Worm (Caenorhabditis elegans) whole organism, young adult: Measurements from ENCODE around the gene Y45F10B.8.
"Not testable (repeated sequence)": the region's sequence is repeated elsewhere in the genome, so short reads cannot be mapped to it uniquely, and the experiment has no call there.

Source experiments
- B0019.2 ChIP-seq: fragments of 200-800 bp; sonication (Bioruptor generic); conservative IDR thresholded peaks from 2 replicates; pipeline ENCODE4 v1.3.6; 2022; ENCODE audit warnings: missing genetic modification reagents, missing genetic modification characterization, missing compliant biosample characterization
- C06A6.2 ChIP-seq: fragments of 200-800 bp; sonication (Bioruptor generic); conservative IDR thresholded peaks from 2 replicates; pipeline ENCODE4 v1.3.6; 2022; ENCODE audit warnings: missing genetic modification characterization, missing compliant biosample characterization
- C17E4.6 ChIP-seq: fragments of 200-800 bp; sonication (Bioruptor generic); IDR thresholded peaks from 2 replicates; pipeline ENCODE4 v1.3.6; 2022; ENCODE audit warnings: missing genetic modification reagents, missing genetic modification characterization, missing compliant biosample characterization
- D2030.7 ChIP-seq: fragments of 200-800 bp; sonication (Bioruptor generic); IDR thresholded peaks from 2 replicates; pipeline ENCODE4 v1.3.6; 2022; ENCODE audit warnings: missing genetic modification reagents, missing genetic modification characterization, missing compliant biosample characterization
- F22D6.2 ChIP-seq: sonication (generic microtip); optimal IDR thresholded peaks from 2 replicates; lab custom pipeline; 2016; ENCODE audit warnings: mild to moderate bottlenecking, missing genetic modification characterization, missing compliant biosample characterization
- F33H1.4 ChIP-seq: fragments of 200-800 bp; sonication (Bioruptor generic); IDR thresholded peaks from 2 replicates; pipeline ENCODE4 v1.3.6; 2022; ENCODE audit warnings: missing genetic modification reagents, missing genetic modification characterization, missing compliant biosample characterization
- F37B4.10 ChIP-seq: fragments of 200-800 bp; sonication (Bioruptor generic); IDR thresholded peaks from 2 replicates; pipeline ENCODE4 v1.3.6; 2022; ENCODE audit warnings: missing genetic modification characterization, missing compliant biosample characterization
- F39B2.1 ChIP-seq: fragments of 200-800 bp; sonication (Bioruptor generic); IDR thresholded peaks from 2 replicates; pipeline ENCODE4 v1.3.6; 2022; ENCODE audit warnings: missing genetic modification reagents, missing genetic modification characterization, missing compliant biosample characterization
- K11D2.4 ChIP-seq: fragments of 200-800 bp; sonication (Bioruptor generic); IDR thresholded peaks from 2 replicates; pipeline ENCODE4 v1.3.6; 2022; ENCODE audit warnings: missing genetic modification reagents, missing genetic modification characterization, missing compliant biosample characterization
- T26A5.8 ChIP-seq: sonication (generic microtip); optimal IDR thresholded peaks from 2 replicates; lab custom pipeline; 2016; ENCODE audit warnings: missing genetic modification characterization, missing compliant biosample characterization
- Y56A3A.18 ChIP-seq: fragments of 200-800 bp; sonication (Bioruptor generic); IDR thresholded peaks from 2 replicates; pipeline ENCODE4 v1.3.6; 2022; ENCODE audit warnings: missing genetic modification reagents, missing genetic modification characterization, missing compliant biosample characterization
- Y95B8A.8 ChIP-seq: fragments of 200-800 bp; sonication (Bioruptor generic); IDR thresholded peaks from 2 replicates; pipeline ENCODE4 v1.3.6; 2022; ENCODE audit warnings: missing genetic modification reagents, missing genetic modification characterization, missing compliant biosample characterization
- ZK185.1 ChIP-seq: sonication (generic microtip); optimal IDR thresholded peaks from 2 replicates; lab custom pipeline; 2016; ENCODE audit warnings: mild to moderate bottlenecking, missing genetic modification characterization, missing compliant biosample characterization; ENCODE audit not compliant: poor library complexity, severe bottlenecking
- akir-1 ChIP-seq: fragments of 200-800 bp; sonication (Bioruptor generic); optimal IDR thresholded peaks from 2 replicates; lab custom pipeline; 2018; ENCODE audit warnings: mild to moderate bottlenecking, missing genetic modification characterization, moderate library complexity, missing compliant biosample characterization
- athp-1 ChIP-seq: sonication (generic microtip); optimal IDR thresholded peaks from 2 replicates; lab custom pipeline; 2017; ENCODE audit warnings: mild to moderate bottlenecking, missing genetic modification characterization, missing compliant biosample characterization
- attf-3 ChIP-seq: fragments of 200-800 bp; sonication (Bioruptor generic); conservative IDR thresholded peaks from 2 replicates; pipeline ENCODE4 v1.3.6; 2022; ENCODE audit warnings: missing genetic modification reagents, missing genetic modification characterization, missing compliant biosample characterization
- chd-7 ChIP-seq: sonication (generic microtip); optimal IDR thresholded peaks from 2 replicates; lab custom pipeline; 2016; ENCODE audit warnings: mild to moderate bottlenecking, missing genetic modification characterization, moderate library complexity, missing compliant biosample characterization
- dpl-1 ChIP-seq: fragments of 150-350 bp; optimal IDR thresholded peaks from 2 replicates; lab custom pipeline; 2014; ENCODE audit warnings: missing biosample characterization, missing genetic modification reagents, missing genetic modification characterization
- egl-18 ChIP-seq: fragments of 200-800 bp; sonication (Bioruptor generic); IDR thresholded peaks from 2 replicates; pipeline ENCODE4 v1.3.6; 2022; ENCODE audit warnings: missing genetic modification reagents, missing genetic modification characterization, missing compliant biosample characterization
- hmg-20 ChIP-seq: fragments of 200-800 bp; sonication (Bioruptor generic); IDR thresholded peaks from 2 replicates; pipeline ENCODE4 v1.3.6; 2022; ENCODE audit warnings: missing genetic modification reagents, missing genetic modification characterization, missing compliant biosample characterization
- hrde-1 ChIP-seq: sonication (generic microtip); optimal IDR thresholded peaks from 2 replicates; lab custom pipeline; 2016; ENCODE audit warnings: missing genetic modification characterization, mild to moderate bottlenecking, missing compliant biosample characterization, moderate library complexity, missing genotype, missing genetic modification reagents, borderline replicate concordance
- let-526 ChIP-seq: fragments of 200-800 bp; sonication (Bioruptor generic); IDR thresholded peaks from 2 replicates; pipeline ENCODE4 v1.3.6; 2022; ENCODE audit warnings: missing genetic modification reagents, missing genetic modification characterization, missing compliant biosample characterization
- let-607 ChIP-seq, 2 experiments: fragments of 200-800 bp in 1 of 2; sonication (Bioruptor generic) in 1 of 2; sonication (generic microtip) in 1 of 2; optimal IDR thresholded peaks; 2 replicates each; lab custom pipeline; 2016 to 2018; ENCODE audit warnings: mild to moderate bottlenecking in 2 of 2, missing compliant biosample characterization in 2 of 2, missing genetic modification characterization in 2 of 2, moderate library complexity in 2 of 2, missing genotype in 1 of 2
- lin-40 ChIP-seq: sonication (generic microtip); optimal IDR thresholded peaks from 2 replicates; lab custom pipeline; 2016; ENCODE audit warnings: missing genetic modification characterization, mild to moderate bottlenecking, missing compliant biosample characterization, missing genotype, missing genetic modification reagents
- lin-54 ChIP-seq: fragments of 200-800 bp; sonication (Bioruptor generic); optimal IDR thresholded peaks from 2 replicates; lab custom pipeline; 2018; ENCODE audit warnings: mild to moderate bottlenecking, missing genetic modification characterization, missing compliant biosample characterization
- lsy-27 ChIP-seq: sonication (generic microtip); optimal IDR thresholded peaks from 2 replicates; lab custom pipeline; 2017; ENCODE audit warnings: missing genetic modification characterization, mild to moderate bottlenecking, missing compliant biosample characterization, antibody characterized with exemption, missing genotype, borderline replicate concordance; ENCODE audit not compliant: insufficient read depth
- madf-6 ChIP-seq: fragments of 200-800 bp; sonication (Bioruptor generic); IDR thresholded peaks from 2 replicates; pipeline ENCODE4 v1.3.6; 2022; ENCODE audit warnings: missing genetic modification reagents, missing genetic modification characterization, missing compliant biosample characterization
- mel-28 ChIP-seq: sonication (generic microtip); optimal IDR thresholded peaks from 2 replicates; lab custom pipeline; 2016; ENCODE audit warnings: borderline replicate concordance, mild to moderate bottlenecking, missing genetic modification characterization, missing compliant biosample characterization
- mes-4 ChIP-seq: sonication (generic microtip); optimal IDR thresholded peaks from 2 replicates; lab custom pipeline; 2016; ENCODE audit warnings: missing genotype, missing genetic modification characterization, missing compliant biosample characterization
- nfya-1 ChIP-seq: sonication (generic microtip); optimal IDR thresholded peaks from 2 replicates; lab custom pipeline; 2017; ENCODE audit warnings: antibody characterized with exemption, missing compliant biosample characterization, missing genetic modification characterization, borderline replicate concordance; ENCODE audit not compliant: insufficient read depth
- nhr-27 ChIP-seq: fragments of 200-800 bp; sonication (Bioruptor generic); optimal IDR thresholded peaks from 2 replicates; lab custom pipeline; 2018; ENCODE audit warnings: mild to moderate bottlenecking, missing genetic modification characterization, moderate library complexity, missing compliant biosample characterization
- nhr-80 ChIP-seq: sonication (generic microtip); optimal IDR thresholded peaks from 2 replicates; lab custom pipeline; 2016; ENCODE audit warnings: missing genetic modification characterization, missing compliant biosample characterization
- rec-8 ChIP-seq, 2 experiments: sonication (generic microtip); optimal IDR thresholded peaks; 2 replicates each; lab custom pipeline; 2016; ENCODE audit warnings: mild to moderate bottlenecking in 2 of 2, missing genetic modification characterization in 2 of 2, missing genetic modification reagents in 2 of 2, missing genotype in 2 of 2, missing biosample characterization in 1 of 2, missing compliant biosample characterization in 1 of 2, moderate library complexity in 1 of 2
- rpc-1 ChIP-seq, 2 experiments: fragments of 150-350 bp in 1 of 2; sonication (generic microtip) in 1 of 2; optimal IDR thresholded peaks; 2 replicates each; lab custom pipeline; 2014 to 2018; ENCODE audit warnings: missing biosample characterization in 1 of 2, missing genetic modification characterization in 1 of 2, missing genetic modification reagents in 1 of 2, missing genotype in 1 of 2
- sdz-38 ChIP-seq: sonication (generic microtip); optimal IDR thresholded peaks from 2 replicates; lab custom pipeline; 2016; ENCODE audit warnings: missing genotype, missing genetic modification characterization, missing compliant biosample characterization
- snpc-1.1 ChIP-seq: sonication (generic microtip); optimal IDR thresholded peaks from 2 replicates; lab custom pipeline; 2017; ENCODE audit warnings: missing genetic modification characterization, mild to moderate bottlenecking, missing compliant biosample characterization, antibody characterized with exemption, moderate library complexity, missing genotype, missing genetic modification reagents; ENCODE audit not compliant: insufficient read depth
- tbx-9 ChIP-seq: sonication (generic microtip); optimal IDR thresholded peaks from 2 replicates; lab custom pipeline; 2016; ENCODE audit warnings: borderline replicate concordance, missing genetic modification characterization, inconsistent platforms, missing compliant biosample characterization
- unc-62 ChIP-seq: fragments of 150-350 bp; optimal IDR thresholded peaks from 2 replicates; lab custom pipeline; 2014; ENCODE audit warnings: missing biosample characterization, missing genetic modification reagents, missing genetic modification characterization
- xnd-1 ChIP-seq: sonication (generic microtip); optimal IDR thresholded peaks from 2 replicates; lab custom pipeline; 2016; ENCODE audit warnings: missing genotype, missing genetic modification reagents, missing genetic modification characterization, missing compliant biosample characterization
- ztf-18 ChIP-seq: sonication (generic microtip); optimal IDR thresholded peaks from 2 replicates; lab custom pipeline; 2016; ENCODE audit warnings: missing genotype, mild to moderate bottlenecking, missing genetic modification characterization, missing compliant biosample characterization
- ztf-22 ChIP-seq: fragments of 200-800 bp; sonication (Bioruptor generic); optimal IDR thresholded peaks from 2 replicates; lab custom pipeline; 2018; ENCODE audit warnings: mild to moderate bottlenecking, missing genetic modification characterization, moderate library complexity, missing compliant biosample characterization

Gene Y45F10B.8

DNA sequence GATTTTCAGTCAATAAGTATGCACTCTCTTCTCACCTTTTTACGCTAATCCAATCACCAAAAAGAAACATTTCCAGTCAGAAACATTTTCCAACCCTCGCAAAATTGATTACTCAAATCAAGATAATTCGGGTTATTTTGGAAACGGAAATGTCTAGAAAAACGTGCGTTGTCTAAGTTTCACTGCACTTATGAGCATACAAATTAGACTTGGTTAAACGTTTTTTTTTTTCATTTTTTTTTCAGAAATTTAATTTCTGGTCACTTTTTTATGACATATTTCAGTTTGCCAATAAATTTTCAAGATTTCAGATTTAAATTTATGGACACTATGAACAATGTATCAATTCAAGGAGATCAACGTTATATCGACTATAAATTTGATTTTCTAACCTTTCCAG, 4.8 kb upstream of the Y45F10B.8 start, which contains the start of gene sru-12:
Gene sru-12, plus strand, starts transcription at position 301 of the 400 bp plus-strand sequence.
- TF ChIP-seq nhr-80 (no peak), D2030.7 (GFP tag; lab: Robert Waterston, UW) (no peak), hmg-20 (GFP tag; lab: Robert Waterston, UW) (no peak), F39B2.1 (GFP tag; lab: Robert Waterston, UW) (no peak), egl-18 (no peak), chd-7 (no peak)
- TF ChIP-seq, all 124 proteins: peak for 0

DNA sequence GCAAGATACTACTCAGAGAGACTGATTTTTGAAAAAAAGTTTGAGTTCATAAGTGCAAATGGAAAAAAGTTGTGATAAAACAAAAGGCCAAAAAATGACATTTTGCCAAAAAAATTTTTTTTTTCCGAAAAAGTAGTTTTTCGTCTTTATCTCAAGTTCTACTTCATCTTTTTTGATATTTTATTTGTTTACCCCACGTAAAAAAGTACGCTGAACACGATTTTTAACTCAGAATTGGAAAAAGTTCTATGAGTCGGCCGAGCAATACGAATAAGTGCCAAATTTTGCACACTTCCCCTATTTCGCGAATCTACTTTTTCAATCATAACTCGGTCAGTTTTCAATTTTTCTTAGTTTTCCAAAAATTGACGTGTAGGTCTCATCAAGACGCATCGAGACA, 879 bp upstream of the Y45F10B.8 start, which contains the start of gene sru-16:
Gene sru-16, plus strand, starts transcription at position 301 of the 400 bp plus-strand sequence.
- not testable (repeated sequence) for TF ChIP-seq F33H1.4 (GFP tag; lab: Robert Waterston, UW); dpl-1 (GFP tag; lab: Kevin White, UChicago); attf-3 (GFP tag; lab: Robert Waterston, UW)
- TF ChIP-seq, all 124 proteins: peak for 0; not testable (repeated sequence) for 124

- TF ChIP-seq let-607 (tag; optimal IDR thresholded peaks at IDR 0.05; lab: Kevin White, UChicago) (no peak), let-526 (GFP tag; lab: Robert Waterston, UW) (no peak), K11D2.4 (no peak), nfya-1 (no peak), xnd-1 (tag; lab: Kevin White, UChicago) (no peak), Y95B8A.8 (GFP tag; lab: Robert Waterston, UW) (no peak), F37B4.10 (GFP tag; lab: Robert Waterston, UW) (no peak), rec-8 (tag; optimal IDR thresholded peaks at IDR 0.05; lab: Kevin White, UChicago) (no peak), athp-1 (tag; lab: Kevin White, UChicago) (no peak), B0019.2 (GFP tag; lab: Robert Waterston, UW) (no peak), mel-28 (tag; lab: Kevin White, UChicago) (no peak), tbx-9 (tag; lab: Kevin White, UChicago) (no peak)
These were observed 2.4 kb downstream of the Y45F10B.8 start for ce11 chrIV:13575673-13576072.

ce11 chrIV:13574733-13575132, 3.3 kb downstream of the Y45F10B.8 start, which contains the start of gene srd-10:
TSS of gene srd-10 (plus strand) at chrIV:13575033.
- TF ChIP-seq T26A5.8 (no peak), Y56A3A.18 (no peak), C17E4.6 (GFP tag; lab: Robert Waterston, UW) (no peak), lin-54 (GFP tag; lab: Kevin White, UChicago) (no peak), sdz-38 (no peak), hrde-1 (tag; lab: Kevin White, UChicago) (no peak), F22D6.2 (tag; lab: Kevin White, UChicago) (no peak), ztf-18 (tag; lab: Kevin White, UChicago) (no peak), unc-62 (GFP tag; lab: Kevin White, UChicago) (no peak), C06A6.2 (GFP tag; lab: Robert Waterston, UW) (no peak)
- TF ChIP-seq, all 124 proteins: peak for 0

DNA sequence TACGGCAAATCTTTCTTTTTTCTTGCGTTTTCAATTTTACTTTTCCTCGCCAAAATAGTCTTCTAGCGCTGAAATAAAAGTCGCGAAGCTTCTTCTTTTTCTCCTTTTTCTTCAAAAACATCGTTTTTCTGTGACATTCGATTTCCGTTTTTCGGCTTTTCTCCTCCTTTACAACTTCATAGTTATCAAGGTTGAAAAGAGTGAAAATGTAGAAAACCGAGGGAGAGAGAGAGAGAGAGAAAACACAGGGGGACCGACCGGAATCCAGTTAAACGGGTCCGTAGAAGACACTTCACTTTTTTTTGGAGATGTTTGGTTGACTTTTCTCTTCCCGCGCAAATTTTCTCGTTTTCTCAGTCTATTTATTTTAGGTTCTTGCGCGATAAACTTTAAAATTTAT, 13.8 kb downstream of the Y45F10B.8 start:
- TF ChIP-seq sdz-38 (no peak), lin-40 (tag; lab: Kevin White, UChicago) (no peak), rpc-1 (optimal IDR thresholded peaks at IDR 0.05; lab: Kevin White, UChicago) (no peak), rpc-1 (tag; optimal IDR thresholded peaks at IDR 0.05; lab: Kevin White, UChicago) (no peak), mes-4 (tag; lab: Kevin White, UChicago) (no peak), ZK185.1 (tag; lab: Kevin White, UChicago) (no peak), ztf-22 (GFP tag; lab: Kevin White, UChicago) (no peak), nfya-1 (no peak), madf-6 (GFP tag; lab: Robert Waterston, UW) (no peak), chd-7 (no peak), lsy-27 (tag; lab: Kevin White, UChicago) (no peak), snpc-1.1 (tag; lab: Kevin White, UChicago) (no peak), nhr-27 (tag; lab: Kevin White, UChicago) (no peak), Y56A3A.18 (no peak), akir-1 (GFP tag; lab: Kevin White, UChicago) (no peak)
